Worm (Caenorhabditis elegans) whole organism, L1 larva: ENCODE measurements around the gene cdc-48.1.

Experiments used
- C34B4.2 ChIP-seq: sonication (generic microtip); optimal IDR thresholded peaks from 2 replicates; lab custom pipeline; 2017; ENCODE audit warnings: mild to moderate bottlenecking, missing genetic modification characterization, missing compliant biosample characterization
- F16B12.6 ChIP-seq: fragments of 150-350 bp; optimal IDR thresholded peaks from 2 replicates; lab custom pipeline; 2014; ENCODE audit warnings: missing biosample characterization, missing genetic modification characterization
- Y116A8C.19 ChIP-seq: sonication (generic microtip); optimal IDR thresholded peaks from 2 replicates; lab custom pipeline; 2016; ENCODE audit warnings: missing compliant biosample characterization, missing genetic modification characterization, borderline replicate concordance
- aha-1 ChIP-seq: fragments of 150-350 bp; optimal IDR thresholded peaks from 2 replicates; lab custom pipeline; 2014; ENCODE audit warnings: missing biosample characterization, missing genetic modification characterization
- alr-1 ChIP-seq: fragments of 200-800 bp; sonication (Bioruptor generic); optimal IDR thresholded peaks from 2 replicates; lab custom pipeline; 2018; ENCODE audit warnings: borderline replicate concordance, mild to moderate bottlenecking, missing genetic modification characterization, missing compliant biosample characterization
- aly-2 ChIP-seq: fragments of 150-350 bp; optimal IDR thresholded peaks from 2 replicates; lab custom pipeline; 2014; ENCODE audit warnings: missing biosample characterization, missing genetic modification characterization
- ceh-63 ChIP-seq: fragments of 200-800 bp; sonication (Bioruptor generic); optimal IDR thresholded peaks from 2 replicates; lab custom pipeline; 2018; ENCODE audit warnings: mild to moderate bottlenecking, missing genetic modification characterization, missing compliant biosample characterization
- ceh-8 ChIP-seq: fragments of 200-800 bp; sonication (Bioruptor generic); optimal IDR thresholded peaks from 2 replicates; lab custom pipeline; 2018; ENCODE audit warnings: mild to moderate bottlenecking, missing genetic modification characterization, moderate library complexity, missing compliant biosample characterization
- ceh-88 ChIP-seq: fragments of 200-800 bp; sonication (Bioruptor generic); IDR thresholded peaks from 2 replicates; pipeline ENCODE4 v1.3.6; 2022; ENCODE audit warnings: missing genetic modification characterization, missing compliant biosample characterization
- ceh-90 ChIP-seq: sonication (generic microtip); optimal IDR thresholded peaks from 2 replicates; lab custom pipeline; 2016; ENCODE audit warnings: missing genetic modification characterization, missing compliant biosample characterization
- dpl-1 ChIP-seq, 3 experiments: fragments of 150-350 bp in 2 of 3; sonication (generic microtip) in 1 of 3; optimal IDR thresholded peaks; 2 replicates each; lab custom pipeline; 2014 to 2017; ENCODE audit warnings: missing biosample characterization in 3 of 3, missing genetic modification characterization in 3 of 3, missing genetic modification reagents in 3 of 3
- efl-1 ChIP-seq, 4 experiments: fragments of 150-350 bp; optimal IDR thresholded peaks in 3 of 4; peaks in 1 of 4; 1 replicate in 1 of 4; 2 replicates in 3 of 4; lab custom pipeline; 2014; ENCODE audit warnings: missing biosample characterization in 2 of 4, missing genetic modification characterization in 2 of 4, missing genetic modification reagents in 2 of 4
- egl-27 ChIP-seq, 2 experiments: fragments of 150-350 bp in 1 of 2; sonication (generic microtip); optimal IDR thresholded peaks; 3 replicates each; lab custom pipeline; 2017 to 2018; ENCODE audit warnings: missing biosample characterization in 2 of 2, missing genetic modification characterization in 2 of 2, missing genetic modification reagents in 2 of 2
- elt-2 ChIP-seq: sonication (generic microtip); optimal IDR thresholded peaks from 2 replicates; lab custom pipeline; 2016; ENCODE audit warnings: missing genetic modification characterization, mild to moderate bottlenecking, inconsistent platforms, missing compliant biosample characterization, missing genetic modification reagents
- elt-3 ChIP-seq, 6 experiments: fragments of 150-350 bp in 1 of 6; sonication (generic microtip); optimal IDR thresholded peaks; 2 replicates each; lab custom pipeline; 2017 to 2018; ENCODE audit warnings: missing biosample characterization in 6 of 6, missing genetic modification characterization in 6 of 6, inconsistent platforms in 1 of 6
- ets-5 ChIP-seq: fragments of 200-800 bp; sonication (Bioruptor generic); IDR thresholded peaks from 2 replicates; pipeline ENCODE4 v1.3.6; 2022; ENCODE audit warnings: missing genetic modification characterization, missing compliant biosample characterization
- fkh-4 ChIP-seq: sonication (generic microtip); optimal IDR thresholded peaks from 2 replicates; lab custom pipeline; 2016; ENCODE audit warnings: missing compliant biosample characterization, missing genetic modification characterization, borderline replicate concordance
- fkh-8 ChIP-seq: sonication (generic microtip); optimal IDR thresholded peaks from 2 replicates; lab custom pipeline; 2016; ENCODE audit warnings: mild to moderate bottlenecking, missing genetic modification characterization, missing compliant biosample characterization
- fos-1 ChIP-seq: fragments of 150-350 bp; optimal IDR thresholded peaks from 2 replicates; lab custom pipeline; 2014; ENCODE audit warnings: missing biosample characterization, missing genetic modification characterization
- grh-1 ChIP-seq: fragments of 200-800 bp; sonication (Bioruptor generic); IDR thresholded peaks from 2 replicates; pipeline ENCODE4 v1.3.6; 2022; ENCODE audit warnings: missing genetic modification reagents, missing genetic modification characterization, missing compliant biosample characterization
- hlh-17 ChIP-seq: fragments of 200-800 bp; sonication (Bioruptor generic); optimal IDR thresholded peaks from 2 replicates; lab custom pipeline; 2018; ENCODE audit warnings: missing genetic modification characterization, mild to moderate bottlenecking, missing compliant biosample characterization, moderate library complexity, borderline replicate concordance
- irx-1 ChIP-seq: sonication (generic microtip); optimal IDR thresholded peaks from 2 replicates; lab custom pipeline; 2016; ENCODE audit warnings: missing genetic modification characterization, missing compliant biosample characterization
- jun-1 ChIP-seq: fragments of 150-350 bp; optimal IDR thresholded peaks from 2 replicates; lab custom pipeline; 2014; ENCODE audit warnings: missing biosample characterization, missing genetic modification reagents, missing genetic modification characterization
- lin-13 ChIP-seq: fragments of 150-350 bp; optimal IDR thresholded peaks from 2 replicates; lab custom pipeline; 2014; ENCODE audit warnings: missing biosample characterization, missing genetic modification reagents, missing genetic modification characterization
- lin-15B ChIP-seq: fragments of 150-350 bp; sonication (generic microtip); optimal IDR thresholded peaks from 3 replicates; lab custom pipeline; 2014; ENCODE audit warnings: missing biosample characterization, missing genetic modification characterization
- lin-39 ChIP-seq: fragments of 150-350 bp; optimal IDR thresholded peaks from 2 replicates; lab custom pipeline; 2014; ENCODE audit warnings: missing biosample characterization, missing genetic modification reagents, missing genetic modification characterization
- lir-3 ChIP-seq: sonication (generic microtip); optimal IDR thresholded peaks from 2 replicates; lab custom pipeline; 2016; ENCODE audit warnings: mild to moderate bottlenecking, missing genetic modification characterization, moderate library complexity, missing compliant biosample characterization; ENCODE audit not compliant: poor library complexity
- lsy-2 ChIP-seq, 2 experiments: fragments of 150-350 bp; optimal IDR thresholded peaks; 2 replicates each; lab custom pipeline; 2014; ENCODE audit warnings: missing biosample characterization in 2 of 2, missing genetic modification characterization in 2 of 2
- mab-9 ChIP-seq: fragments of 200-800 bp; sonication (Bioruptor generic); IDR thresholded peaks from 2 replicates; pipeline ENCODE4 v1.3.6; 2022; ENCODE audit warnings: missing genetic modification reagents, missing genetic modification characterization, missing compliant biosample characterization
- mef-2 ChIP-seq: fragments of 150-350 bp; optimal IDR thresholded peaks from 2 replicates; lab custom pipeline; 2014; ENCODE audit warnings: missing biosample characterization, missing genetic modification characterization
- mep-1 ChIP-seq: fragments of 150-350 bp; optimal IDR thresholded peaks from 2 replicates; lab custom pipeline; 2014; ENCODE audit warnings: missing biosample characterization, missing genetic modification characterization
- nhr-19 ChIP-seq: fragments of 200-800 bp; sonication (Bioruptor generic); conservative IDR thresholded peaks from 2 replicates; pipeline ENCODE4 v1.3.6; 2022; ENCODE audit warnings: missing genetic modification characterization, missing compliant biosample characterization
- nhr-20 ChIP-seq: sonication (generic microtip); optimal IDR thresholded peaks from 2 replicates; lab custom pipeline; 2016; ENCODE audit warnings: mild to moderate bottlenecking, missing genetic modification characterization, missing compliant biosample characterization
- nhr-237 ChIP-seq: fragments of 150-350 bp; optimal IDR thresholded peaks from 2 replicates; lab custom pipeline; 2014; ENCODE audit warnings: missing biosample characterization, missing genetic modification characterization
- nhr-28 ChIP-seq: fragments of 150-350 bp; optimal IDR thresholded peaks from 2 replicates; lab custom pipeline; 2014; ENCODE audit warnings: missing biosample characterization, missing genetic modification characterization
- nhr-47 ChIP-seq: sonication (generic microtip); optimal IDR thresholded peaks from 2 replicates; lab custom pipeline; 2016; ENCODE audit warnings: mild to moderate bottlenecking, missing genetic modification characterization, moderate library complexity, missing compliant biosample characterization
- nhr-84 ChIP-seq: sonication (generic microtip); optimal IDR thresholded peaks from 2 replicates; lab custom pipeline; 2017; ENCODE audit warnings: missing biosample characterization, missing genetic modification characterization
- pag-3 ChIP-seq: sonication (generic microtip); optimal IDR thresholded peaks from 2 replicates; lab custom pipeline; 2017; ENCODE audit warnings: missing genetic modification characterization, mild to moderate bottlenecking, missing compliant biosample characterization, antibody characterized with exemption, borderline replicate concordance; ENCODE audit not compliant: insufficient read depth
- pax-3 ChIP-seq: fragments of 200-800 bp; sonication (Bioruptor generic); optimal IDR thresholded peaks from 2 replicates; lab custom pipeline; 2018; ENCODE audit warnings: mild to moderate bottlenecking, missing genetic modification characterization, moderate library complexity, missing compliant biosample characterization
- skn-1 ChIP-seq: fragments of 150-350 bp; optimal IDR thresholded peaks from 2 replicates; lab custom pipeline; 2014; ENCODE audit warnings: missing biosample characterization, missing genetic modification characterization
- snu-23 ChIP-seq: sonication (generic microtip); optimal IDR thresholded peaks from 2 replicates; lab custom pipeline; 2016; ENCODE audit warnings: missing genetic modification characterization, missing compliant biosample characterization
- sox-4 ChIP-seq: sonication (generic microtip); optimal IDR thresholded peaks from 2 replicates; lab custom pipeline; 2016; ENCODE audit warnings: missing genetic modification characterization, missing compliant biosample characterization
- sptf-1 ChIP-seq: fragments of 150-350 bp; optimal IDR thresholded peaks from 2 replicates; lab custom pipeline; 2014; ENCODE audit warnings: missing biosample characterization, missing genetic modification characterization
- tbx-2 ChIP-seq: sonication (generic microtip); optimal IDR thresholded peaks from 2 replicates; lab custom pipeline; 2016; ENCODE audit warnings: missing genetic modification characterization, missing compliant biosample characterization
- unc-62 ChIP-seq: fragments of 150-350 bp; optimal IDR thresholded peaks from 2 replicates; lab custom pipeline; 2014; ENCODE audit warnings: missing biosample characterization, missing genetic modification reagents, missing genetic modification characterization
- unc-86 ChIP-seq: sonication (generic microtip); optimal IDR thresholded peaks from 2 replicates; lab custom pipeline; 2016; ENCODE audit warnings: missing genetic modification characterization, missing compliant biosample characterization
- vab-15 ChIP-seq: sonication (generic microtip); optimal IDR thresholded peaks from 2 replicates; lab custom pipeline; 2017; ENCODE audit warnings: missing genotype, mild to moderate bottlenecking, missing genetic modification characterization, missing compliant biosample characterization
- xbp-1 ChIP-seq: sonication (generic microtip); optimal IDR thresholded peaks from 2 replicates; lab custom pipeline; 2016; ENCODE audit warnings: missing genetic modification characterization, missing compliant biosample characterization
- zip-4 ChIP-seq: fragments of 200-800 bp; sonication (Bioruptor generic); optimal IDR thresholded peaks from 2 replicates; lab custom pipeline; 2018; ENCODE audit warnings: mild to moderate bottlenecking, missing genetic modification characterization, moderate library complexity, missing compliant biosample characterization

The cdc-48.1 gene

DNA sequence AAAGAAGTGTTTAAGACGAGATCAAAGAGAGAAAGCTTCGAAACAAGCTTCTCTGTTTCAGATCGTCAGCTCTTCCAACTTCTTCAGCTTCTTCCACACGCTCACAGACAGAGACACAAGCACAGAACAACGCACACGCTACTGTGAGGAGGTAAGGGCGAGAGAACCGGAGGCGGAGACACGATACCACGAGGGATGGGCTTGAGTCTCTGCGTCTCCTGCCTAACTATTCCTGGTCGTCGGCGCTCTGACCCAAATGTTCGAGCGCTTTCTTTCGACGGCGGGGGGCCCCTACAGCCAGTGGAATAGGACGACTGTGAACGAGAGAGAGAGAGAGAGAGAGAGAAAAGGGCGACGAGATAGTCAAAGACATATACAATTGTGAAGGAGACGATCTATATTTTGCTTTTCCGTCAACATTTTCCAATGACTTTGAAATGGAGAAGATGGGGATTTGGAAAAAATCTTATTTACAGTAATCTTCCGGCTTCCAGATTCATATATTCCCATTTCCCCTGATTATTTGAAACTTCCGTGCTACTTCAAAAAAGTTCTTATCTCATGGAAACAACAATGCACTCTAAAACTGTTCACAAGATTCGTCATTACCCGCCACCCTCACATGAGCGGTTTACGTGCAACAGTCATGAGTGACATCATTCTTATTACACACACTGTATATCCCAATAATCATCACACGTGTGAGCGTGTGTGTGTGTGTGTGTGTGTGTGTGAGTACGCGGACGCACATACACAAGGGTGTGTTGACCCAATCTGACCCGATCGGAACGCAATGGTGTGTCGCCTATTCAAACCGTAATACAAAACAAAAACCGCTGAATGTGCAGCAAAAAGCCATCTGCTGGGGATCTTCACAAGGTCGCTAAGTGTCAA, 14.2 kb downstream of the cdc-48.1 start (continued):
- TF ChIP-seq aha-1 (tag; lab: Kevin White, UChicago): no peak
- TF ChIP-seq C34B4.2: no peak
- TF ChIP-seq hlh-17: no peak
- no peak for TF ChIP-seq vab-15 (tag; lab: Kevin White, UChicago)
- peak; percentile 47 for TF ChIP-seq elt-2 (tag; lab: Kevin White, UChicago)
- peak; percentile 78 for TF ChIP-seq xbp-1 (tag; lab: Kevin White, UChicago)
- peak; percentile 90 for TF ChIP-seq unc-86
- TF ChIP-seq nhr-237 (tag; lab: Kevin White, UChicago): peak; percentile 48
- TF ChIP-seq ceh-8 (GFP tag; lab: Kevin White, UChicago): peak; percentile 15
- peak; percentile 39 for TF ChIP-seq grh-1
- peak; percentile 44 to 59 (median 45) for TF ChIP-seq dpl-1 (GFP tag; optimal IDR thresholded peaks at IDR 0.05; lab: Kevin White, UChicago)
- peak; percentile 34 for TF ChIP-seq irx-1 (tag; lab: Kevin White, UChicago)
- no peak for TF ChIP-seq nhr-84
- TF ChIP-seq jun-1 (tag; lab: Kevin White, UChicago): peak; percentile 89
- peak; percentile 44 for TF ChIP-seq lin-15B
- TF ChIP-seq nhr-19 (GFP tag; lab: Robert Waterston, UW): peak; percentile 76
- TF ChIP-seq lin-13 (GFP tag; lab: Kevin White, UChicago): peak; percentile 94
- TF ChIP-seq snu-23 (GFP tag; lab: Kevin White, UChicago): peak; percentile 94
- peak; percentile 95 for TF ChIP-seq fkh-8 (tag; lab: Kevin White, UChicago)
- TF ChIP-seq skn-1 (tag; lab: Kevin White, UChicago): peak; percentile 91
- peak; percentile 81 to 90 for TF ChIP-seq lsy-2 (tag; optimal IDR thresholded peaks at IDR 0.05; lab: Kevin White, UChicago)
- TF ChIP-seq aly-2: peak; percentile 16
- TF ChIP-seq Y116A8C.19 (tag; lab: Kevin White, UChicago): no peak
- TF ChIP-seq mef-2 (tag; lab: Kevin White, UChicago): peak; percentile 45
- TF ChIP-seq egl-27 (tag; optimal IDR thresholded peaks at IDR 0.05; lab: Kevin White, UChicago): peak in 1 of 2 experiments; percentile 56
- TF ChIP-seq pag-3 (tag; lab: Kevin White, UChicago): no peak
- TF ChIP-seq ceh-88: peak; percentile 64
- no peak for TF ChIP-seq zip-4 (GFP tag; lab: Kevin White, UChicago)
- TF ChIP-seq ceh-63 (GFP tag; lab: Kevin White, UChicago): no peak
- TF ChIP-seq sptf-1 (tag; lab: Kevin White, UChicago): no peak
- peak; percentile 71 to 82 for TF ChIP-seq efl-1 (optimal IDR thresholded peaks at IDR 0.05; lab: Kevin White, UChicago)
- TF ChIP-seq efl-1 (GFP tag; optimal IDR thresholded peaks at IDR 0.05 in 1 of 2; lab: Kevin White, UChicago): peak; percentile 44 to 92
- peak; percentile 66 for TF ChIP-seq pax-3 (tag; lab: Kevin White, UChicago)
- peak; percentile 82 for TF ChIP-seq nhr-20
- TF ChIP-seq fos-1 (tag; lab: Kevin White, UChicago): peak; percentile 50
- no peak for TF ChIP-seq unc-62 (GFP tag; lab: Kevin White, UChicago)
- TF ChIP-seq nhr-47: peak; percentile 89
- TF ChIP-seq fkh-4 (tag; lab: Kevin White, UChicago): no peak
- no peak for TF ChIP-seq nhr-28 (tag; lab: Kevin White, UChicago)
- TF ChIP-seq lin-39 (tag; lab: Kevin White, UChicago): no peak
- TF ChIP-seq tbx-2 (tag; lab: Kevin White, UChicago): peak; percentile 83
- no peak for TF ChIP-seq alr-1
- TF ChIP-seq lir-3: peak; percentile 34
- TF ChIP-seq mab-9 (GFP tag; lab: Robert Waterston, UW): peak; percentile 66
- peak; percentile 36 for TF ChIP-seq sox-4 (tag; lab: Kevin White, UChicago)
- TF ChIP-seq mep-1 (tag; lab: Kevin White, UChicago): peak; percentile 48
- no peak for TF ChIP-seq ceh-90 (tag; lab: Kevin White, UChicago)
- peak in 4 of 6 experiments; percentile 17 to 64 (median 50) for TF ChIP-seq elt-3 (tag; optimal IDR thresholded peaks at IDR 0.05; lab: Kevin White, UChicago)
- 0 out of 2 replicates have a peak, but pooled peaks have one; percentile 5 for TF ChIP-seq ets-5 (GFP tag; lab: Robert Waterston, UW)
- peak; percentile 29 for TF ChIP-seq F16B12.6 (tag; lab: Kevin White, UChicago)
